Fruit fly (Drosophila melanogaster) S2 (cell line): ENCODE results near the gene CG34393.

ENCODE experiments used
- CG8478 ChIP-seq: fragments of >200 bp; optimal IDR thresholded peaks from 2 replicates; lab custom pipeline; 2018
- CTCF ChIP-seq, 2 experiments: fragments of >200 bp; optimal IDR thresholded peaks; 2 replicates each; lab custom pipeline; 2018

dm6 chr2L:3166710-3167109, 33.6 kb downstream of the CG34393 start:
- TF ChIP-seq CG8478 (lab: Kevin White, UChicago): no peak
- no peak for TF ChIP-seq CTCF (optimal IDR thresholded peaks at IDR 0.05; lab: Kevin White, UChicago)
